Worm (Caenorhabditis elegans) whole organism, L2 larva: ENCODE data around the gene pde-2.

Experiments
- ZK546.5 ChIP-seq: sonication (generic microtip); optimal IDR thresholded peaks from 2 replicates; lab custom pipeline; 2017; ENCODE audit warnings: missing biosample characterization, missing genetic modification characterization
- ceh-16 ChIP-seq: fragments of 150-350 bp; optimal IDR thresholded peaks from 2 replicates; lab custom pipeline; 2014; ENCODE audit warnings: missing biosample characterization, missing genetic modification characterization
- egl-27 ChIP-seq: sonication (generic microtip); optimal IDR thresholded peaks from 3 replicates; lab custom pipeline; 2017; ENCODE audit warnings: missing biosample characterization, missing genetic modification reagents, missing genetic modification characterization
- elt-3 ChIP-seq: sonication (generic microtip); optimal IDR thresholded peaks from 2 replicates; lab custom pipeline; 2017; ENCODE audit warnings: missing biosample characterization, missing genetic modification characterization
- fos-1 ChIP-seq: fragments of 150-350 bp; optimal IDR thresholded peaks from 2 replicates; lab custom pipeline; 2014; ENCODE audit warnings: missing biosample characterization, missing genetic modification characterization
- lin-13 ChIP-seq: fragments of 150-350 bp; optimal IDR thresholded peaks from 2 replicates; lab custom pipeline; 2014; ENCODE audit warnings: missing biosample characterization, missing genetic modification reagents, missing genetic modification characterization
- lsy-2 ChIP-seq, 2 experiments: fragments of 150-350 bp in 1 of 2; sonication (generic microtip) in 1 of 2; optimal IDR thresholded peaks; 2 replicates each; lab custom pipeline; 2014 to 2017; ENCODE audit warnings: missing biosample characterization in 2 of 2, missing genetic modification characterization in 2 of 2
- nhr-11 ChIP-seq: fragments of 150-350 bp; optimal IDR thresholded peaks from 2 replicates; lab custom pipeline; 2014; ENCODE audit warnings: missing biosample characterization, missing genetic modification characterization
- nhr-23 ChIP-seq: fragments of 150-350 bp; optimal IDR thresholded peaks from 2 replicates; lab custom pipeline; 2014; ENCODE audit warnings: missing biosample characterization, missing genetic modification reagents, missing genetic modification characterization
- unc-62 ChIP-seq: fragments of 150-350 bp; optimal IDR thresholded peaks from 2 replicates; lab custom pipeline; 2014; ENCODE audit warnings: missing biosample characterization, missing genetic modification reagents, missing genetic modification characterization
- zag-1 ChIP-seq: fragments of 150-350 bp; optimal IDR thresholded peaks from 2 replicates; lab custom pipeline; 2014; ENCODE audit warnings: missing biosample characterization, missing genetic modification characterization

DNA sequence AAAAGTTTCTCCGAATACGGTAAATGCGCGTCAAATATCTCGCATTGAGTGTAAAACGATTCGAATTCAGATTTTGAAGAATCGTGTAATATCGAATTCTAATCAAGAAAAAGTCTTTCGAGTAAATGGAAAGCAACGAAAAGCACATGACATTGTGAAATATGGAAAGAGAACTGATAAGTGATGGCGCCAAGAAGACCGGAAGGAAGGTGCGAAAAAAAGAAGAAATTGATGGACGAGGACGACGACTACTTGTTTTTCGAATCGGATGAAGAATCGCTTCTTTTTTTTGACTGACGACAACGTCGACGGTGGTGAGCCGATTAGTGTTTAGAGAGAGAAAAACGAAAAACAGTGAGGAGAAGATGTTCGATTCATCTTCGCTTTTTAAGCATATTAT, 4.3 kb upstream of the pde-2 start:
- TF ChIP-seq fos-1 (tag; lab: Kevin White, UChicago) (peak; percentile 68), lin-13 (no peak), nhr-23 (tag; lab: Kevin White, UChicago) (no peak), lsy-2 (tag; optimal IDR thresholded peaks at IDR 0.05; lab: Kevin White, UChicago) (no peak), nhr-11 (tag; lab: Kevin White, UChicago) (no peak), elt-3 (tag; lab: Kevin White, UChicago) (no peak), egl-27 (tag; lab: Kevin White, UChicago) (no peak), unc-62 (GFP tag; lab: Kevin White, UChicago) (no peak), ceh-16 (tag; lab: Kevin White, UChicago) (no peak), zag-1 (tag; lab: Kevin White, UChicago) (no peak), ZK546.5 (tag; lab: Kevin White, UChicago) (no peak)
